Fruit fly (Drosophila melanogaster) whole organism, prepupa: ENCODE results near the gene Qsox2.
A peak's percentile ranks its signal among the peaks of the same experiment; 100 is the strongest.

Experiments used
- Blimp-1 ChIP-seq: fragments of 200-800 bp; sonication (Bioruptor generic); optimal IDR thresholded peaks from 3 replicates; lab custom pipeline; 2017; ENCODE audit warnings: missing biosample characterization, missing genetic modification characterization, mild to moderate bottlenecking, moderate library complexity, missing genetic modification reagents
- CG10631 ChIP-seq: fragments of 200-800 bp; sonication (Bioruptor generic); optimal IDR thresholded peaks from 2 replicates; lab custom pipeline; 2016; ENCODE audit warnings: missing biosample characterization, missing genetic modification characterization
- CG10669 ChIP-seq: fragments of 200-800 bp; sonication (Bioruptor generic); optimal IDR thresholded peaks from 3 replicates; lab custom pipeline; 2018; ENCODE audit warnings: missing biosample characterization, mild to moderate bottlenecking, missing genetic modification characterization, moderate library complexity
- CG11294 ChIP-seq: fragments of 200-800 bp; sonication (Bioruptor generic); IDR thresholded peaks from 2 replicates; pipeline ENCODE4 v1.3.6; 2022; ENCODE audit warnings: missing biosample characterization, missing genetic modification characterization
- CG11762 ChIP-seq: fragments of 200-800 bp; sonication (Bioruptor generic); optimal IDR thresholded peaks from 3 replicates; lab custom pipeline; 2016; ENCODE audit warnings: missing biosample characterization, missing genetic modification characterization; ENCODE audit not compliant: insufficient read depth
- CG15336 ChIP-seq: fragments of 200-800 bp; sonication (Bioruptor generic); IDR thresholded peaks from 2 replicates; pipeline ENCODE4 v1.3.6; 2022; ENCODE audit warnings: missing biosample characterization, missing genetic modification characterization
- CG1621 ChIP-seq: fragments of 200-800 bp; sonication (Bioruptor generic); optimal IDR thresholded peaks from 3 replicates; lab custom pipeline; 2018; ENCODE audit warnings: missing biosample characterization, mild to moderate bottlenecking, missing genetic modification characterization
- CG3032 ChIP-seq: fragments of 200-800 bp; optimal IDR thresholded peaks from 2 replicates; lab custom pipeline; 2019; ENCODE audit warnings: missing biosample characterization, mild to moderate bottlenecking, missing genetic modification characterization, moderate library complexity
- CG31627 ChIP-seq: fragments of 200-800 bp; sonication (Bioruptor generic); optimal IDR thresholded peaks from 3 replicates; lab custom pipeline; 2016; ENCODE audit warnings: missing biosample characterization, missing genetic modification characterization
- CG32006 ChIP-seq: fragments of 200-800 bp; sonication (Bioruptor generic); optimal IDR thresholded peaks from 3 replicates; lab custom pipeline; 2017; ENCODE audit warnings: missing biosample characterization, mild to moderate bottlenecking, missing genetic modification characterization
- CG34406 ChIP-seq: fragments of 200-800 bp; sonication (Bioruptor generic); optimal IDR thresholded peaks from 3 replicates; lab custom pipeline; 2016; ENCODE audit warnings: missing biosample characterization, missing genetic modification characterization
- CG3919 ChIP-seq: fragments of 200-800 bp; sonication (Bioruptor generic); optimal IDR thresholded peaks from 3 replicates; lab custom pipeline; 2016; ENCODE audit warnings: missing biosample characterization, missing genetic modification characterization
- CG6276 ChIP-seq: fragments of 200-800 bp; sonication (Bioruptor generic); optimal IDR thresholded peaks from 2 replicates; lab custom pipeline; 2017; ENCODE audit warnings: missing biosample characterization, mild to moderate bottlenecking, missing genetic modification characterization
- CG6792 ChIP-seq: fragments of 200-800 bp; sonication (Bioruptor generic); optimal IDR thresholded peaks from 3 replicates; lab custom pipeline; 2016; ENCODE audit warnings: missing biosample characterization, missing genetic modification characterization
- CG6808 ChIP-seq: fragments of 200-800 bp; sonication (Bioruptor generic); optimal IDR thresholded peaks from 3 replicates; lab custom pipeline; 2017; ENCODE audit warnings: missing biosample characterization, missing genetic modification characterization, mild to moderate bottlenecking, moderate library complexity, missing genetic modification reagents
- CG6854 ChIP-seq: fragments of 200-800 bp; sonication (Bioruptor generic); optimal IDR thresholded peaks from 2 replicates; lab custom pipeline; 2017; ENCODE audit warnings: missing biosample characterization, mild to moderate bottlenecking, missing genetic modification characterization
- CG7368 ChIP-seq: fragments of 200-800 bp; sonication (Bioruptor generic); optimal IDR thresholded peaks from 3 replicates; lab custom pipeline; 2016; ENCODE audit warnings: missing biosample characterization, missing genetic modification characterization
- CG8319 ChIP-seq: fragments of 200-800 bp; sonication (Bioruptor generic); optimal IDR thresholded peaks from 3 replicates; lab custom pipeline; 2016; ENCODE audit warnings: missing biosample characterization, missing genetic modification characterization
- CG8632 ChIP-seq: fragments of 200-800 bp; sonication (Bioruptor generic); optimal IDR thresholded peaks from 3 replicates; lab custom pipeline; 2016; ENCODE audit warnings: missing biosample characterization, missing genetic modification characterization
- CG9139 ChIP-seq: fragments of 200-800 bp; sonication (Bioruptor generic); optimal IDR thresholded peaks from 3 replicates; lab custom pipeline; 2017; ENCODE audit warnings: missing biosample characterization, mild to moderate bottlenecking, missing genetic modification characterization
- Eip75B ChIP-seq: fragments of 200-800 bp; sonication (Bioruptor generic); optimal IDR thresholded peaks from 3 replicates; lab custom pipeline; 2016; ENCODE audit warnings: missing biosample characterization, missing genetic modification characterization
- Eip93F ChIP-seq: fragments of 200-800 bp; sonication (Bioruptor generic); optimal IDR thresholded peaks from 2 replicates; lab custom pipeline; 2016; ENCODE audit warnings: missing biosample characterization, mild to moderate bottlenecking, missing genetic modification characterization
- Ets21C ChIP-seq: fragments of 200-800 bp; sonication (Bioruptor generic); optimal IDR thresholded peaks from 3 replicates; lab custom pipeline; 2016; ENCODE audit warnings: missing biosample characterization, missing genetic modification characterization
- Gug ChIP-seq: fragments of 200-800 bp; sonication (Bioruptor generic); IDR thresholded peaks from 2 replicates; pipeline ENCODE4 v1.3.6; 2022; ENCODE audit warnings: missing biosample characterization, missing genetic modification characterization
- Hr39 ChIP-seq: fragments of 200-800 bp; sonication (Bioruptor generic); optimal IDR thresholded peaks from 2 replicates; lab custom pipeline; 2016; ENCODE audit warnings: missing biosample characterization, missing genetic modification characterization
- Lpt ChIP-seq: fragments of 200-800 bp; sonication (Bioruptor generic); optimal IDR thresholded peaks from 3 replicates; lab custom pipeline; 2016; ENCODE audit warnings: missing biosample characterization, missing genetic modification characterization
- Smox ChIP-seq: fragments of 200-800 bp; sonication (Bioruptor generic); optimal IDR thresholded peaks from 3 replicates; lab custom pipeline; 2016; ENCODE audit warnings: missing biosample characterization, missing genetic modification characterization
- Sox102F ChIP-seq: fragments of 200-800 bp; sonication (Bioruptor generic); optimal IDR thresholded peaks from 2 replicates; lab custom pipeline; 2016; ENCODE audit warnings: missing biosample characterization, mild to moderate bottlenecking, missing genetic modification characterization
- Sox14 ChIP-seq: fragments of 200-800 bp; sonication (Bioruptor generic); optimal IDR thresholded peaks from 3 replicates; lab custom pipeline; 2016; ENCODE audit warnings: missing biosample characterization, missing genetic modification characterization
- achi ChIP-seq: fragments of 200-800 bp; sonication (Bioruptor generic); optimal IDR thresholded peaks from 3 replicates; lab custom pipeline; 2016; ENCODE audit warnings: missing biosample characterization, missing genetic modification characterization
- acj6 ChIP-seq: fragments of 200-800 bp; sonication (Bioruptor generic); optimal IDR thresholded peaks from 3 replicates; lab custom pipeline; 2016; ENCODE audit warnings: missing biosample characterization, missing genetic modification characterization
- cyc ChIP-seq: fragments of 200-800 bp; sonication (Bioruptor generic); optimal IDR thresholded peaks from 3 replicates; lab custom pipeline; 2016; ENCODE audit warnings: missing biosample characterization, missing genetic modification characterization
- dac ChIP-seq: fragments of 200-800 bp; sonication (Bioruptor generic); optimal IDR thresholded peaks from 2 replicates; lab custom pipeline; 2017; ENCODE audit warnings: missing biosample characterization, mild to moderate bottlenecking, missing genetic modification characterization
- dsx ChIP-seq: fragments of 200-800 bp; optimal IDR thresholded peaks from 3 replicates; lab custom pipeline; 2019; ENCODE audit warnings: missing biosample characterization, mild to moderate bottlenecking, missing genetic modification characterization, moderate library complexity; ENCODE audit not compliant: poor library complexity, severe bottlenecking
- eg ChIP-seq: fragments of 200-800 bp; sonication (Bioruptor generic); IDR thresholded peaks from 3 replicates; pipeline ENCODE4 v1.3.6; 2022; ENCODE audit warnings: missing biosample characterization, missing genetic modification characterization
- esn ChIP-seq: fragments of 200-800 bp; sonication (Bioruptor generic); optimal IDR thresholded peaks from 2 replicates; lab custom pipeline; 2016; ENCODE audit warnings: missing biosample characterization, mild to moderate bottlenecking, missing genetic modification characterization, moderate library complexity
- fd59A ChIP-seq: fragments of 200-800 bp; sonication (Bioruptor generic); optimal IDR thresholded peaks from 2 replicates; lab custom pipeline; 2017; ENCODE audit warnings: missing biosample characterization, mild to moderate bottlenecking, missing genetic modification characterization, missing genetic modification reagents
- fkh ChIP-seq: fragments of 200-800 bp; sonication (Bioruptor generic); optimal IDR thresholded peaks from 3 replicates; lab custom pipeline; 2017; ENCODE audit warnings: missing biosample characterization, mild to moderate bottlenecking, missing genetic modification characterization, moderate library complexity
- lz ChIP-seq: fragments of 200-800 bp; sonication (Bioruptor generic); optimal IDR thresholded peaks from 3 replicates; lab custom pipeline; 2016; ENCODE audit warnings: missing biosample characterization, missing genetic modification characterization
- net ChIP-seq: fragments of 200-800 bp; sonication (Bioruptor generic); optimal IDR thresholded peaks from 3 replicates; lab custom pipeline; 2016; ENCODE audit warnings: missing biosample characterization, missing genetic modification characterization
- salr ChIP-seq, 2 experiments: fragments of 200-800 bp; sonication (Bioruptor generic); optimal IDR thresholded peaks; 3 replicates each; lab custom pipeline; 2016 to 2018; ENCODE audit warnings: missing biosample characterization in 2 of 2, missing genetic modification characterization in 2 of 2, mild to moderate bottlenecking in 1 of 2
- spab ChIP-seq: fragments of 200-800 bp; sonication (Bioruptor generic); optimal IDR thresholded peaks from 2 replicates; lab custom pipeline; 2017; ENCODE audit warnings: missing biosample characterization, mild to moderate bottlenecking, missing genetic modification characterization, missing genetic modification reagents
- ss ChIP-seq, 2 experiments: fragments of 200-800 bp; sonication (Bioruptor generic); optimal IDR thresholded peaks; 2 replicates in 1 of 2; 3 replicates in 1 of 2; lab custom pipeline; 2017 to 2018; ENCODE audit warnings: mild to moderate bottlenecking in 2 of 2, missing biosample characterization in 2 of 2, missing genetic modification characterization in 2 of 2, moderate library complexity in 1 of 2
- svp ChIP-seq: fragments of 200-800 bp; sonication (Bioruptor generic); peaks from one replicate; lab custom pipeline; 2016; ENCODE audit warnings: missing biosample characterization, missing genetic modification characterization
- topi ChIP-seq: fragments of 200-800 bp; sonication (Bioruptor generic); optimal IDR thresholded peaks from 3 replicates; lab custom pipeline; 2016; ENCODE audit warnings: missing biosample characterization, missing genetic modification characterization
- vri ChIP-seq: fragments of 200-800 bp; sonication (Bioruptor generic); optimal IDR thresholded peaks from 3 replicates; lab custom pipeline; 2016; ENCODE audit warnings: missing biosample characterization, mild to moderate bottlenecking, missing genetic modification characterization

Qsox2 gene

dm6 chr3R:21869464-21870100 lies 44.0 kb upstream of the Qsox2 start, which contains the start of gene CG31174:
CG31174 (minus strand) TSS chr3R:21869514.
- no peak for TF ChIP-seq esn (GFP tag; lab: Kevin White, UChicago)
- peak; percentile 77 for TF ChIP-seq svp (GFP tag; lab: Kevin White, UChicago)

- TF ChIP-seq Hr39 (GFP tag; lab: Kevin White, UChicago): peak; percentile 65
- peak; percentile 81 for TF ChIP-seq CG1621 (tag; lab: Kevin White, UChicago)
- peak; percentile 55 for TF ChIP-seq CG8632
- TF ChIP-seq Eip75B (GFP tag; lab: Kevin White, UChicago): peak; percentile 80
- peak; percentile 58 to 76 for TF ChIP-seq ss (GFP tag; optimal IDR thresholded peaks at IDR 0.05; lab: Kevin White, UChicago)
- TF ChIP-seq Smox: no peak
- peak; percentile 82 for TF ChIP-seq net
- TF ChIP-seq spab (GFP tag; lab: Kevin White, UChicago): peak; percentile 77
- peak; percentile 89 for TF ChIP-seq CG32006
- peak; percentile 53 for TF ChIP-seq lz (GFP tag; lab: Kevin White, UChicago)
- TF ChIP-seq acj6 (GFP tag; lab: Kevin White, UChicago): peak; percentile 80
- TF ChIP-seq CG6808 (GFP tag; lab: Kevin White, UChicago): peak; percentile 75
- peak; percentile 61 for TF ChIP-seq esn (GFP tag; lab: Kevin White, UChicago)
- peak; percentile 73 for TF ChIP-seq CG11762 (GFP tag; lab: Kevin White, UChicago)
- peak; percentile 75 for TF ChIP-seq fd59A (GFP tag; lab: Kevin White, UChicago)
- TF ChIP-seq salr (GFP tag; optimal IDR thresholded peaks at IDR 0.05; lab: Kevin White, UChicago): peak; percentile 41 to 52
- TF ChIP-seq fkh (GFP tag; lab: Kevin White, UChicago): peak; percentile 97
- peak; percentile 90 for TF ChIP-seq CG15336 (GFP tag; lab: Robert Waterston, UW)
- TF ChIP-seq Sox102F (GFP tag; lab: Kevin White, UChicago): peak; percentile 37
- TF ChIP-seq Lpt (GFP tag; lab: Kevin White, UChicago): peak; percentile 87
- TF ChIP-seq cyc (GFP tag; lab: Kevin White, UChicago): peak; percentile 68
- TF ChIP-seq CG6854: no peak
- peak; percentile 66 for TF ChIP-seq Sox14 (GFP tag; lab: Kevin White, UChicago)
- peak; percentile 74 for TF ChIP-seq CG9139 (GFP tag; lab: Kevin White, UChicago)
- peak; percentile 88 for TF ChIP-seq CG11294 (GFP tag; lab: Robert Waterston, UW)
- TF ChIP-seq svp (GFP tag; lab: Kevin White, UChicago): peak; percentile 66
- TF ChIP-seq dsx (GFP tag; lab: Kevin White, UChicago): peak; percentile 78
- TF ChIP-seq CG3032: peak; percentile 81
- TF ChIP-seq eg: peak; percentile 95
- peak; percentile 19 for TF ChIP-seq Ets21C (GFP tag; lab: Kevin White, UChicago)
- TF ChIP-seq Blimp-1 (GFP tag; lab: Kevin White, UChicago): no peak
- peak; percentile 77 for TF ChIP-seq CG10631
- TF ChIP-seq CG10669: peak; percentile 82
- TF ChIP-seq topi (GFP tag; lab: Kevin White, UChicago): peak; percentile 67
- peak; percentile 65 for TF ChIP-seq vri (GFP tag; lab: Kevin White, UChicago)
- peak; percentile 86 for TF ChIP-seq CG6276 (GFP tag; lab: Kevin White, UChicago)
- peak; percentile 73 for TF ChIP-seq CG7368 (GFP tag; lab: Kevin White, UChicago)
- TF ChIP-seq CG34406 (GFP tag; lab: Kevin White, UChicago): peak; percentile 57
- peak; percentile 56 for TF ChIP-seq CG31627 (GFP tag; lab: Kevin White, UChicago)
- TF ChIP-seq CG3919 (GFP tag; lab: Kevin White, UChicago): peak; percentile 88
- TF ChIP-seq CG8319 (GFP tag; lab: Kevin White, UChicago): peak; percentile 66
- no peak for TF ChIP-seq Eip93F (GFP tag; lab: Kevin White, UChicago)
- TF ChIP-seq CG6792: peak; percentile 65
- TF ChIP-seq achi (GFP tag; lab: Kevin White, UChicago): peak; percentile 79
- TF ChIP-seq dac (GFP tag; lab: Kevin White, UChicago): peak; percentile 30
- TF ChIP-seq Gug: peak; percentile 93
Measured at dm6 chr3R:21870158-21870971, 43.2 kb upstream of the Qsox2 start, which contains the start of gene CG31431. CG31431 (plus strand) TSS chr3R:21870681.
